Fruit fly (Drosophila melanogaster): ENCODE data around the gene CG13982.

- TF ChIP-seq CG11617 (GFP tag; optimal IDR thresholded peaks at IDR 0.05) (no peak), Hr96 (GFP tag; optimal IDR thresholded peaks at IDR 0.05) (no peak), CG7101 (tag; optimal IDR thresholded peaks at IDR 0.05) (no peak), Mnt (GFP tag; optimal IDR thresholded peaks at IDR 0.05) (no peak)
These were observed 44.6 kb upstream of the CG13982 start, which contains the start of gene Nepl4 for dm6 chr2L:6367478-6367932.
